Worm (Caenorhabditis elegans) whole organism, L2 larva: ENCODE data around the gene T17H7.7.

Source experiments
- F13H6.1 ChIP-seq: sonication (generic microtip); optimal IDR thresholded peaks from 2 replicates; lab custom pipeline; 2016; ENCODE audit warnings: missing genetic modification characterization, missing compliant biosample characterization
- R02D3.7 ChIP-seq: fragments of 150-350 bp; optimal IDR thresholded peaks from 2 replicates; lab custom pipeline; 2014; ENCODE audit warnings: missing biosample characterization, missing genetic modification characterization
- Y55F3AM.14 ChIP-seq: fragments of 200-800 bp; sonication (Bioruptor generic); optimal IDR thresholded peaks from 2 replicates; lab custom pipeline; 2018; ENCODE audit warnings: mild to moderate bottlenecking, missing genetic modification characterization, missing compliant biosample characterization
- ZK546.5 ChIP-seq: sonication (generic microtip); optimal IDR thresholded peaks from 2 replicates; lab custom pipeline; 2017; ENCODE audit warnings: missing biosample characterization, missing genetic modification characterization
- alr-1 ChIP-seq: fragments of 150-350 bp; optimal IDR thresholded peaks from 2 replicates; lab custom pipeline; 2014; ENCODE audit warnings: missing biosample characterization, missing genetic modification characterization
- aly-2 ChIP-seq: fragments of 150-350 bp; optimal IDR thresholded peaks from 2 replicates; lab custom pipeline; 2014; ENCODE audit warnings: missing biosample characterization, missing genetic modification characterization
- blmp-1 ChIP-seq: sonication (generic microtip); optimal IDR thresholded peaks from 2 replicates; lab custom pipeline; 2017; ENCODE audit warnings: missing genetic modification characterization, mild to moderate bottlenecking, missing compliant biosample characterization, antibody characterized with exemption, moderate library complexity; ENCODE audit not compliant: insufficient read depth
- ceh-82 ChIP-seq: fragments of 150-350 bp; optimal IDR thresholded peaks from 2 replicates; lab custom pipeline; 2014; ENCODE audit warnings: missing biosample characterization, missing genetic modification characterization
- crh-2 ChIP-seq: sonication (generic microtip); optimal IDR thresholded peaks from 2 replicates; lab custom pipeline; 2017; ENCODE audit warnings: missing biosample characterization, missing genetic modification characterization
- dmd-4 ChIP-seq: sonication (generic microtip); optimal IDR thresholded peaks from 2 replicates; lab custom pipeline; 2017; ENCODE audit warnings: missing biosample characterization, missing genetic modification characterization
- elt-3 ChIP-seq: sonication (generic microtip); optimal IDR thresholded peaks from 2 replicates; lab custom pipeline; 2017; ENCODE audit warnings: missing biosample characterization, missing genetic modification characterization
- fos-1 ChIP-seq: fragments of 150-350 bp; optimal IDR thresholded peaks from 2 replicates; lab custom pipeline; 2014; ENCODE audit warnings: missing biosample characterization, missing genetic modification characterization
- lin-11 ChIP-seq: fragments of 150-350 bp; sonication (generic microtip); optimal IDR thresholded peaks from 2 replicates; lab custom pipeline; 2014; ENCODE audit warnings: missing biosample characterization, missing genetic modification characterization, inconsistent platforms, mixed read lengths
- lin-13 ChIP-seq: fragments of 150-350 bp; optimal IDR thresholded peaks from 2 replicates; lab custom pipeline; 2014; ENCODE audit warnings: missing biosample characterization, missing genetic modification reagents, missing genetic modification characterization
- lin-39 ChIP-seq: fragments of 150-350 bp; optimal IDR thresholded peaks from 2 replicates; lab custom pipeline; 2014; ENCODE audit warnings: missing biosample characterization, missing genetic modification reagents, missing genetic modification characterization
- lsy-2 ChIP-seq, 2 experiments: fragments of 150-350 bp in 1 of 2; sonication (generic microtip) in 1 of 2; optimal IDR thresholded peaks; 2 replicates each; lab custom pipeline; 2014 to 2017; ENCODE audit warnings: missing biosample characterization in 2 of 2, missing genetic modification characterization in 2 of 2
- mab-5 ChIP-seq: fragments of 150-350 bp; optimal IDR thresholded peaks from 2 replicates; lab custom pipeline; 2014; ENCODE audit warnings: missing biosample characterization, missing genetic modification characterization
- mbf-1 ChIP-seq: sonication (generic microtip); optimal IDR thresholded peaks from 2 replicates; lab custom pipeline; 2017; ENCODE audit warnings: missing biosample characterization, missing genetic modification characterization
- mdl-1 ChIP-seq, 2 experiments: fragments of 150-350 bp in 1 of 2; sonication (generic microtip) in 1 of 2; optimal IDR thresholded peaks; 2 replicates each; lab custom pipeline; 2017; ENCODE audit warnings: missing biosample characterization in 2 of 2, missing genetic modification characterization in 2 of 2
- nhr-10 ChIP-seq: sonication (generic microtip); optimal IDR thresholded peaks from 2 replicates; lab custom pipeline; 2017; ENCODE audit warnings: missing biosample characterization, missing genetic modification characterization
- nhr-11 ChIP-seq: fragments of 150-350 bp; optimal IDR thresholded peaks from 2 replicates; lab custom pipeline; 2014; ENCODE audit warnings: missing biosample characterization, missing genetic modification characterization
- nhr-23 ChIP-seq: fragments of 150-350 bp; optimal IDR thresholded peaks from 2 replicates; lab custom pipeline; 2014; ENCODE audit warnings: missing biosample characterization, missing genetic modification reagents, missing genetic modification characterization
- nhr-237 ChIP-seq: fragments of 150-350 bp; optimal IDR thresholded peaks from 2 replicates; lab custom pipeline; 2014; ENCODE audit warnings: missing biosample characterization, missing genetic modification characterization
- nhr-25 ChIP-seq: fragments of 150-350 bp; sonication (generic microtip); optimal IDR thresholded peaks from 3 replicates; lab custom pipeline; 2014; ENCODE audit warnings: missing biosample characterization, missing genetic modification characterization
- nhr-6 ChIP-seq: fragments of 150-350 bp; optimal IDR thresholded peaks from 2 replicates; lab custom pipeline; 2014; ENCODE audit warnings: missing biosample characterization, missing genetic modification characterization
- peb-1 ChIP-seq: fragments of 150-350 bp; optimal IDR thresholded peaks from 2 replicates; lab custom pipeline; 2014; ENCODE audit warnings: missing biosample characterization, missing genetic modification characterization
- skn-1 ChIP-seq: sonication (generic microtip); optimal IDR thresholded peaks from 2 replicates; lab custom pipeline; 2017; ENCODE audit warnings: missing biosample characterization, missing genetic modification characterization
- sma-3 ChIP-seq: sonication (generic microtip); optimal IDR thresholded peaks from 2 replicates; lab custom pipeline; 2016; ENCODE audit warnings: missing genetic modification reagents, missing genetic modification characterization, missing compliant biosample characterization
- sma-9 ChIP-seq, 2 experiments: fragments of 150-350 bp in 1 of 2; sonication (generic microtip) in 1 of 2; optimal IDR thresholded peaks; 2 replicates each; lab custom pipeline; 2014 to 2016; ENCODE audit warnings: missing genetic modification characterization in 2 of 2, mild to moderate bottlenecking in 1 of 2, missing biosample characterization in 1 of 2, missing compliant biosample characterization in 1 of 2, missing genetic modification reagents in 1 of 2, moderate library complexity in 1 of 2
- snpc-4 ChIP-seq: fragments of 150-350 bp; optimal IDR thresholded peaks from 2 replicates; lab custom pipeline; 2014; ENCODE audit warnings: missing biosample characterization, missing genetic modification characterization
- unc-39 ChIP-seq: fragments of 150-350 bp; optimal IDR thresholded peaks from 2 replicates; lab custom pipeline; 2014; ENCODE audit warnings: missing biosample characterization, missing genetic modification characterization
- unc-55 ChIP-seq: fragments of 150-350 bp; sonication (generic microtip); optimal IDR thresholded peaks from 3 replicates; lab custom pipeline; 2014; ENCODE audit warnings: missing biosample characterization, missing genetic modification reagents, missing genetic modification characterization
- unc-62 ChIP-seq: fragments of 150-350 bp; optimal IDR thresholded peaks from 2 replicates; lab custom pipeline; 2014; ENCODE audit warnings: missing biosample characterization, missing genetic modification reagents, missing genetic modification characterization
- zag-1 ChIP-seq: fragments of 150-350 bp; optimal IDR thresholded peaks from 2 replicates; lab custom pipeline; 2014; ENCODE audit warnings: missing biosample characterization, missing genetic modification characterization
- ztf-1 ChIP-seq: fragments of 200-800 bp; sonication (Bioruptor generic); conservative IDR thresholded peaks from 2 replicates; pipeline ENCODE4 v1.3.6; 2022; ENCODE audit warnings: missing genetic modification characterization, missing compliant biosample characterization

The T17H7.7 gene

ce11 chrIII:761476-761875 lies 3.6 kb upstream of the T17H7.7 start, which contains the start of gene nlp-52:
Gene nlp-52, plus strand, starts transcription at chrIII:761776.
- TF ChIP-seq elt-3 (tag; lab: Kevin White, UChicago) (no peak), nhr-23 (tag; lab: Kevin White, UChicago) (no peak), nhr-237 (tag; lab: Kevin White, UChicago) (no peak), lin-39 (no peak), nhr-6 (tag; lab: Kevin White, UChicago) (no peak), R02D3.7 (tag; lab: Kevin White, UChicago) (no peak), nhr-25 (tag; lab: Kevin White, UChicago) (no peak), ZK546.5 (tag; lab: Kevin White, UChicago) (no peak), F13H6.1 (tag; lab: Kevin White, UChicago) (no peak), mdl-1 (tag; optimal IDR thresholded peaks at IDR 0.05; lab: Kevin White, UChicago) (no peak), nhr-10 (tag; lab: Kevin White, UChicago) (no peak), ztf-1 (GFP tag; lab: Robert Waterston, UW) (no peak), sma-3 (GFP tag; lab: Kevin White, UChicago) (no peak), alr-1 (tag; lab: Kevin White, UChicago) (no peak), zag-1 (tag; lab: Kevin White, UChicago) (no peak), Y55F3AM.14 (GFP tag; lab: Kevin White, UChicago) (no peak), fos-1 (no peak)

- TF ChIP-seq nhr-25 (tag; lab: Kevin White, UChicago) (peak; percentile 42), mdl-1 (tag; optimal IDR thresholded peaks at IDR 0.05; lab: Kevin White, UChicago) (no peak), Y55F3AM.14 (GFP tag; lab: Kevin White, UChicago) (no peak), nhr-23 (tag; lab: Kevin White, UChicago) (no peak)
Observed at ce11 chrIII:759675-760074, 1.8 kb upstream of the T17H7.7 start.

ce11 chrIII:754371-754770 lies 3.5 kb downstream of the T17H7.7 start:
- no peak for TF ChIP-seq mab-5 (tag; lab: Kevin White, UChicago)
- no peak for TF ChIP-seq mdl-1 (tag; optimal IDR thresholded peaks at IDR 0.05; lab: Kevin White, UChicago)
- TF ChIP-seq lin-39, result no peak
- no peak for TF ChIP-seq peb-1 (tag; lab: Kevin White, UChicago)
- TF ChIP-seq skn-1 (tag; lab: Kevin White, UChicago), result no peak
- no peak for TF ChIP-seq unc-39 (tag; lab: Kevin White, UChicago)
- TF ChIP-seq ZK546.5 (tag; lab: Kevin White, UChicago), result no peak
- no peak for TF ChIP-seq lin-13 (GFP tag; lab: Kevin White, UChicago)
- no peak for TF ChIP-seq snpc-4
- TF ChIP-seq crh-2 (tag; lab: Kevin White, UChicago), result no peak

ce11 chrIII:752326-752725 lies 5.6 kb downstream of the T17H7.7 start, which contains the start of gene pat-12:
Gene pat-12, minus strand, starts transcription at chrIII:752426.
- TF ChIP-seq unc-39 (tag; lab: Kevin White, UChicago) (no peak), ceh-82 (tag; lab: Kevin White, UChicago) (no peak), fos-1 (no peak), lsy-2 (tag; optimal IDR thresholded peaks at IDR 0.05; lab: Kevin White, UChicago) (no peak), lin-11 (tag; lab: Kevin White, UChicago) (no peak), crh-2 (tag; lab: Kevin White, UChicago) (no peak), mbf-1 (tag; lab: Kevin White, UChicago) (no peak), R02D3.7 (tag; lab: Kevin White, UChicago) (no peak), nhr-11 (tag; lab: Kevin White, UChicago) (no peak), sma-9 (GFP tag; optimal IDR thresholded peaks at IDR 0.05; lab: Kevin White, UChicago) (no peak), sma-9 (tag; optimal IDR thresholded peaks at IDR 0.05; lab: Kevin White, UChicago) (no peak), dmd-4 (tag; lab: Kevin White, UChicago) (no peak), blmp-1 (tag; lab: Kevin White, UChicago) (no peak), ZK546.5 (tag; lab: Kevin White, UChicago) (no peak), aly-2 (no peak), snpc-4 (no peak), ztf-1 (GFP tag; lab: Robert Waterston, UW) (no peak), unc-62 (GFP tag; lab: Kevin White, UChicago) (no peak), unc-55 (GFP tag; lab: Kevin White, UChicago) (no peak)
